Worm (Caenorhabditis elegans) whole organism, young adult: ENCODE data around the gene srt-29.

ENCODE experiments used
- B0261.1 ChIP-seq: sonication (generic microtip); optimal IDR thresholded peaks from 2 replicates; lab custom pipeline; 2016; ENCODE audit warnings: mild to moderate bottlenecking, missing genetic modification characterization, moderate library complexity, missing compliant biosample characterization
- B0336.3 ChIP-seq: fragments of 200-800 bp; sonication (Bioruptor generic); IDR thresholded peaks from 2 replicates; pipeline ENCODE4 v1.3.6; 2022; ENCODE audit warnings: missing genetic modification characterization, missing compliant biosample characterization
- C06A6.2 ChIP-seq: fragments of 200-800 bp; sonication (Bioruptor generic); conservative IDR thresholded peaks from 2 replicates; pipeline ENCODE4 v1.3.6; 2022; ENCODE audit warnings: missing genetic modification characterization, missing compliant biosample characterization
- C17E4.6 ChIP-seq: fragments of 200-800 bp; sonication (Bioruptor generic); IDR thresholded peaks from 2 replicates; pipeline ENCODE4 v1.3.6; 2022; ENCODE audit warnings: missing genetic modification reagents, missing genetic modification characterization, missing compliant biosample characterization
- D2030.7 ChIP-seq: fragments of 200-800 bp; sonication (Bioruptor generic); IDR thresholded peaks from 2 replicates; pipeline ENCODE4 v1.3.6; 2022; ENCODE audit warnings: missing genetic modification reagents, missing genetic modification characterization, missing compliant biosample characterization
- F23B12.7 ChIP-seq: sonication (generic microtip); optimal IDR thresholded peaks from 2 replicates; lab custom pipeline; 2017; ENCODE audit warnings: missing genetic modification characterization, mild to moderate bottlenecking, missing compliant biosample characterization, antibody characterized with exemption, moderate library complexity; ENCODE audit not compliant: insufficient read depth
- F37B4.10 ChIP-seq: fragments of 200-800 bp; sonication (Bioruptor generic); IDR thresholded peaks from 2 replicates; pipeline ENCODE4 v1.3.6; 2022; ENCODE audit warnings: missing genetic modification characterization, missing compliant biosample characterization
- F57A8.1 ChIP-seq: fragments of 200-800 bp; sonication (Bioruptor generic); optimal IDR thresholded peaks from 2 replicates; lab custom pipeline; 2018; ENCODE audit warnings: mild to moderate bottlenecking, missing genetic modification characterization, moderate library complexity, missing compliant biosample characterization
- F57C9.4 ChIP-seq: sonication (generic microtip); optimal IDR thresholded peaks from 2 replicates; lab custom pipeline; 2017; ENCODE audit warnings: mild to moderate bottlenecking, missing genetic modification characterization, missing compliant biosample characterization
- K11D2.4 ChIP-seq: fragments of 200-800 bp; sonication (Bioruptor generic); IDR thresholded peaks from 2 replicates; pipeline ENCODE4 v1.3.6; 2022; ENCODE audit warnings: missing genetic modification reagents, missing genetic modification characterization, missing compliant biosample characterization
- T07F8.4 ChIP-seq: sonication (generic microtip); optimal IDR thresholded peaks from 2 replicates; lab custom pipeline; 2016; ENCODE audit warnings: mild to moderate bottlenecking, missing genetic modification characterization, moderate library complexity, missing compliant biosample characterization
- T26A5.8 ChIP-seq: sonication (generic microtip); optimal IDR thresholded peaks from 2 replicates; lab custom pipeline; 2016; ENCODE audit warnings: missing genetic modification characterization, missing compliant biosample characterization
- Y53F4B.3 ChIP-seq: fragments of 200-800 bp; sonication (Bioruptor generic); IDR thresholded peaks from 2 replicates; pipeline ENCODE4 v1.3.6; 2022; ENCODE audit warnings: missing genetic modification reagents, missing genetic modification characterization, missing compliant biosample characterization
- Y67H2A.10 ChIP-seq: fragments of 200-800 bp; sonication (Bioruptor generic); conservative IDR thresholded peaks from 2 replicates; pipeline ENCODE4 v1.3.6; 2022; ENCODE audit warnings: missing genetic modification reagents, missing genetic modification characterization, missing compliant biosample characterization
- Y95B8A.8 ChIP-seq: fragments of 200-800 bp; sonication (Bioruptor generic); IDR thresholded peaks from 2 replicates; pipeline ENCODE4 v1.3.6; 2022; ENCODE audit warnings: missing genetic modification reagents, missing genetic modification characterization, missing compliant biosample characterization
- ZK185.1 ChIP-seq: sonication (generic microtip); optimal IDR thresholded peaks from 2 replicates; lab custom pipeline; 2016; ENCODE audit warnings: mild to moderate bottlenecking, missing genetic modification characterization, missing compliant biosample characterization; ENCODE audit not compliant: poor library complexity, severe bottlenecking
- akir-1 ChIP-seq: fragments of 200-800 bp; sonication (Bioruptor generic); optimal IDR thresholded peaks from 2 replicates; lab custom pipeline; 2018; ENCODE audit warnings: mild to moderate bottlenecking, missing genetic modification characterization, moderate library complexity, missing compliant biosample characterization
- ama-1 ChIP-seq, 3 experiments: fragments of 150-350 bp in 1 of 3; sonication (generic microtip) in 2 of 3; optimal IDR thresholded peaks; 2 replicates each; lab custom pipeline; 2014 to 2018; ENCODE audit warnings: missing biosample characterization in 2 of 3, missing genetic modification characterization in 2 of 3, missing genetic modification reagents in 2 of 3
- athp-1 ChIP-seq: sonication (generic microtip); optimal IDR thresholded peaks from 2 replicates; lab custom pipeline; 2017; ENCODE audit warnings: mild to moderate bottlenecking, missing genetic modification characterization, missing compliant biosample characterization
- bed-2 ChIP-seq: fragments of 200-800 bp; sonication (Bioruptor generic); IDR thresholded peaks from 2 replicates; pipeline ENCODE4 v1.3.6; 2022; ENCODE audit warnings: missing genetic modification reagents, missing genetic modification characterization, missing compliant biosample characterization
- ceh-100 ChIP-seq: fragments of 200-800 bp; sonication (Bioruptor generic); IDR thresholded peaks from 2 replicates; pipeline ENCODE4 v1.3.6; 2022; ENCODE audit warnings: missing genetic modification reagents, missing genetic modification characterization, missing compliant biosample characterization
- ceh-58 ChIP-seq: fragments of 200-800 bp; sonication (Bioruptor generic); IDR thresholded peaks from 2 replicates; pipeline ENCODE4 v1.3.6; 2022; ENCODE audit warnings: missing genetic modification characterization, missing compliant biosample characterization
- dox-1 ChIP-seq: fragments of 200-800 bp; sonication (Bioruptor generic); IDR thresholded peaks from 2 replicates; pipeline ENCODE4 v1.3.6; 2022; ENCODE audit warnings: missing genetic modification reagents, missing genetic modification characterization, missing compliant biosample characterization
- egl-18 ChIP-seq: fragments of 200-800 bp; sonication (Bioruptor generic); IDR thresholded peaks from 2 replicates; pipeline ENCODE4 v1.3.6; 2022; ENCODE audit warnings: missing genetic modification reagents, missing genetic modification characterization, missing compliant biosample characterization
- egl-44 ChIP-seq: fragments of 200-800 bp; sonication (Bioruptor generic); IDR thresholded peaks from 2 replicates; pipeline ENCODE4 v1.3.6; 2022; ENCODE audit warnings: missing genetic modification reagents, missing genetic modification characterization, missing compliant biosample characterization
- fkh-3 ChIP-seq: sonication (generic microtip); optimal IDR thresholded peaks from 2 replicates; lab custom pipeline; 2016; ENCODE audit warnings: mild to moderate bottlenecking, missing genetic modification characterization, missing compliant biosample characterization
- hlh-26 ChIP-seq: fragments of 200-800 bp; sonication (Bioruptor generic); conservative IDR thresholded peaks from 2 replicates; pipeline ENCODE4 v1.3.6; 2022; ENCODE audit warnings: missing genetic modification reagents, missing genetic modification characterization, missing compliant biosample characterization
- hmg-20 ChIP-seq: fragments of 200-800 bp; sonication (Bioruptor generic); IDR thresholded peaks from 2 replicates; pipeline ENCODE4 v1.3.6; 2022; ENCODE audit warnings: missing genetic modification reagents, missing genetic modification characterization, missing compliant biosample characterization
- hrde-1 ChIP-seq: sonication (generic microtip); optimal IDR thresholded peaks from 2 replicates; lab custom pipeline; 2016; ENCODE audit warnings: missing genetic modification characterization, mild to moderate bottlenecking, missing compliant biosample characterization, moderate library complexity, missing genotype, missing genetic modification reagents, borderline replicate concordance
- lin-26 ChIP-seq: fragments of 200-800 bp; sonication (Bioruptor generic); IDR thresholded peaks from 2 replicates; pipeline ENCODE4 v1.3.6; 2022; ENCODE audit warnings: missing genetic modification reagents, missing genetic modification characterization, missing compliant biosample characterization
- lin-35 ChIP-seq, 3 experiments: fragments of 150-350 bp in 2 of 3; sonication (generic microtip) in 1 of 3; optimal IDR thresholded peaks; 2 replicates each; lab custom pipeline; 2014 to 2018; ENCODE audit warnings: missing biosample characterization in 3 of 3, missing genetic modification characterization in 3 of 3, missing genetic modification reagents in 3 of 3
- lin-40 ChIP-seq: sonication (generic microtip); optimal IDR thresholded peaks from 2 replicates; lab custom pipeline; 2016; ENCODE audit warnings: missing genetic modification characterization, mild to moderate bottlenecking, missing compliant biosample characterization, missing genotype, missing genetic modification reagents
- lir-1 ChIP-seq: fragments of 200-800 bp; sonication (Bioruptor generic); conservative IDR thresholded peaks from 2 replicates; pipeline ENCODE4 v1.3.6; 2022; ENCODE audit warnings: missing genetic modification reagents, missing genetic modification characterization, missing compliant biosample characterization
- madf-3 ChIP-seq: fragments of 200-800 bp; sonication (Bioruptor generic); IDR thresholded peaks from 2 replicates; pipeline ENCODE4 v1.3.6; 2022; ENCODE audit warnings: missing genetic modification reagents, missing genetic modification characterization, missing compliant biosample characterization
- madf-6 ChIP-seq: fragments of 200-800 bp; sonication (Bioruptor generic); IDR thresholded peaks from 2 replicates; pipeline ENCODE4 v1.3.6; 2022; ENCODE audit warnings: missing genetic modification reagents, missing genetic modification characterization, missing compliant biosample characterization
- madf-8 ChIP-seq: fragments of 200-800 bp; sonication (Bioruptor generic); conservative IDR thresholded peaks from 2 replicates; pipeline ENCODE4 v1.3.6; 2022; ENCODE audit warnings: missing genetic modification reagents, missing genetic modification characterization, missing compliant biosample characterization
- nhr-80 ChIP-seq: sonication (generic microtip); optimal IDR thresholded peaks from 2 replicates; lab custom pipeline; 2016; ENCODE audit warnings: missing genetic modification characterization, missing compliant biosample characterization
- pha-4 ChIP-seq: fragments of 150-350 bp; sonication (generic microtip); optimal IDR thresholded peaks from 2 replicates; lab custom pipeline; 2014; ENCODE audit warnings: missing biosample characterization, missing genetic modification reagents, missing genetic modification characterization
- rcor-1 ChIP-seq: fragments of 200-800 bp; sonication (Bioruptor generic); IDR thresholded peaks from 2 replicates; pipeline ENCODE4 v1.3.6; 2022; ENCODE audit warnings: missing genetic modification reagents, missing genetic modification characterization, missing compliant biosample characterization
- rec-8 ChIP-seq, 2 experiments: sonication (generic microtip); optimal IDR thresholded peaks; 2 replicates each; lab custom pipeline; 2016; ENCODE audit warnings: mild to moderate bottlenecking in 2 of 2, missing genetic modification characterization in 2 of 2, missing genetic modification reagents in 2 of 2, missing genotype in 2 of 2, missing biosample characterization in 1 of 2, missing compliant biosample characterization in 1 of 2, moderate library complexity in 1 of 2
- sdz-38 ChIP-seq: sonication (generic microtip); optimal IDR thresholded peaks from 2 replicates; lab custom pipeline; 2016; ENCODE audit warnings: missing genotype, missing genetic modification characterization, missing compliant biosample characterization
- snpc-1.1 ChIP-seq: sonication (generic microtip); optimal IDR thresholded peaks from 2 replicates; lab custom pipeline; 2017; ENCODE audit warnings: missing genetic modification characterization, mild to moderate bottlenecking, missing compliant biosample characterization, antibody characterized with exemption, moderate library complexity, missing genotype, missing genetic modification reagents; ENCODE audit not compliant: insufficient read depth
- snpc-1.3 ChIP-seq: sonication (generic microtip); optimal IDR thresholded peaks from 2 replicates; lab custom pipeline; 2017; ENCODE audit warnings: missing genetic modification characterization, mild to moderate bottlenecking, missing compliant biosample characterization, antibody characterized with exemption, moderate library complexity, missing genotype, missing genetic modification reagents; ENCODE audit not compliant: insufficient read depth
- xnd-1 ChIP-seq: sonication (generic microtip); optimal IDR thresholded peaks from 2 replicates; lab custom pipeline; 2016; ENCODE audit warnings: missing genotype, missing genetic modification reagents, missing genetic modification characterization, missing compliant biosample characterization
- ztf-18 ChIP-seq: sonication (generic microtip); optimal IDR thresholded peaks from 2 replicates; lab custom pipeline; 2016; ENCODE audit warnings: missing genotype, mild to moderate bottlenecking, missing genetic modification characterization, missing compliant biosample characterization
- ztf-3 ChIP-seq: fragments of 200-800 bp; sonication (Bioruptor generic); optimal IDR thresholded peaks from 2 replicates; lab custom pipeline; 2018; ENCODE audit warnings: mild to moderate bottlenecking, missing genetic modification characterization, missing compliant biosample characterization
- ztf-6 ChIP-seq: fragments of 200-800 bp; sonication (Bioruptor generic); IDR thresholded peaks from 2 replicates; pipeline ENCODE4 v1.3.6; 2022; ENCODE audit warnings: missing genetic modification reagents, missing genetic modification characterization, missing compliant biosample characterization

The srt-29 gene

DNA sequence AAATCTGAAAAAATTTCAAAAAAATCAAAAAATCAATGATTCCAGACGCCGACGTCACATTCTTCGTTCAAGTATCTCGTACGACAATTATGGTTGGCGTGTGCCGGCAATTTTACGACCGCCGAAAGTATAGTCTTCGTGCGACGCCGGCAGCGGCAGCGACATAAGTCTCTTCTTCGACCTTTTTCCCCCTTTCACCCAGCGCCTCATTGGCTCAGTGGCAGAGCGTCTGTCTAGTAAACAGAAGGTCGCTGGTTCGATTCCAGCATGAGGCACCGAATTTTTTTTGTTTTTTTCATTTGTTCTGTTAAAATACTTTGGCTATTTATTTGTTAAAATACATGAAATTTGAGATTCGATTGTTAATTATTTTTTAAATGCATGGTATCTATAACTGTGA, 45.1 kb downstream of the srt-29 start (continued):
- TF ChIP-seq Y95B8A.8 (GFP tag; lab: Robert Waterston, UW) (peak; percentile 72; the same call in 1 of the 2 replicates), T07F8.4 (peak; percentile 57), ZK185.1 (no peak), sdz-38 (tag; lab: Kevin White, UChicago) (no peak), lin-26 (GFP tag; lab: Robert Waterston, UW) (peak; percentile 84), madf-3 (peak; percentile 27; the same call in 1 of the 2 replicates), F57C9.4 (tag; lab: Kevin White, UChicago) (no peak), lin-35 (GFP tag; optimal IDR thresholded peaks at IDR 0.05; lab: Kevin White, UChicago) (peak in 1 of 3 experiments; percentile 4), T26A5.8 (tag; lab: Kevin White, UChicago) (no peak), egl-44 (GFP tag; lab: Robert Waterston, UW) (0 out of 2 replicates have a peak, but pooled peaks have one; percentile 68), ztf-3 (GFP tag; lab: Kevin White, UChicago) (no peak), bed-2 (GFP tag; lab: Robert Waterston, UW) (no peak), F23B12.7 (tag; lab: Kevin White, UChicago) (peak; percentile 35), xnd-1 (no peak), Y67H2A.10 (GFP tag; lab: Robert Waterston, UW) (no peak), F37B4.10 (GFP tag; lab: Robert Waterston, UW) (no peak), lin-40 (tag; lab: Kevin White, UChicago) (peak; percentile 38), akir-1 (GFP tag; lab: Kevin White, UChicago) (no peak), madf-6 (GFP tag; lab: Robert Waterston, UW) (peak; percentile 60; the same call in 1 of the 2 replicates), pha-4 (tag; lab: Kevin White, UChicago) (no peak), hlh-26 (GFP tag; lab: Robert Waterston, UW) (no peak), snpc-1.1 (tag; lab: Kevin White, UChicago) (peak; percentile 53), snpc-1.3 (tag; lab: Kevin White, UChicago) (peak; percentile 68), fkh-3 (tag; lab: Kevin White, UChicago) (no peak), B0261.1 (peak; percentile 77), ztf-6 (no peak), ceh-100 (GFP tag; lab: Robert Waterston, UW) (peak; percentile 74), hrde-1 (tag; lab: Kevin White, UChicago) (no peak), C17E4.6 (no peak), ztf-18 (no peak), athp-1 (peak; percentile 34), rcor-1 (GFP tag; lab: Robert Waterston, UW) (peak; percentile 76), ama-1 (optimal IDR thresholded peaks at IDR 0.05; lab: Kevin White, UChicago) (no peak), ama-1 (GFP tag; optimal IDR thresholded peaks at IDR 0.05; lab: Kevin White, UChicago) (peak; percentile 15 to 71), nhr-80 (tag; lab: Kevin White, UChicago) (peak; percentile 14), madf-8 (GFP tag; lab: Robert Waterston, UW) (no peak), Y53F4B.3 (GFP tag; lab: Robert Waterston, UW) (no peak), F57A8.1 (GFP tag; lab: Kevin White, UChicago) (no peak), dox-1 (GFP tag; lab: Robert Waterston, UW) (peak; percentile 60), ceh-58 (GFP tag; lab: Robert Waterston, UW) (no peak), D2030.7 (GFP tag; lab: Robert Waterston, UW) (peak; percentile 81), lir-1 (GFP tag; lab: Robert Waterston, UW) (no peak), K11D2.4 (GFP tag; lab: Robert Waterston, UW) (no peak), hmg-20 (GFP tag; lab: Robert Waterston, UW) (0 out of 2 replicates have a peak, but pooled peaks have one; percentile 37), egl-18 (GFP tag; lab: Robert Waterston, UW) (0 out of 2 replicates have a peak, but pooled peaks have one; percentile 34), C06A6.2 (GFP tag; lab: Robert Waterston, UW) (no peak), B0336.3 (GFP tag; lab: Robert Waterston, UW) (peak; percentile 52; the same call in 1 of the 2 replicates), rec-8 (tag; optimal IDR thresholded peaks at IDR 0.05; lab: Kevin White, UChicago) (peak; percentile 6 to 37)
